Fruit fly (Drosophila melanogaster) whole organism, embryonic: ENCODE results near the gene CG11249.

ENCODE experiments used
- CG4282 ChIP-seq: fragments of 200-800 bp; sonication (Bioruptor generic); optimal IDR thresholded peaks from 2 replicates; lab custom pipeline; 2016; ENCODE audit warnings: missing biosample characterization, missing genetic modification characterization
- CG8478 ChIP-seq: fragments of >200 bp; optimal IDR thresholded peaks from 2 replicates; lab custom pipeline; 2018
- Ets65A ChIP-seq: fragments of 200-800 bp; sonication (Bioruptor generic); peaks from one replicate; lab custom pipeline; 2016; ENCODE audit warnings: missing biosample characterization, missing genetic modification characterization
- HLH4C ChIP-seq: fragments of 200-800 bp; sonication (Bioruptor generic); IDR thresholded peaks from 3 replicates; pipeline ENCODE4 v1.3.6; 2022; ENCODE audit warnings: missing biosample characterization, missing genetic modification characterization; ENCODE audit not compliant: partially characterized antibody
- lola ChIP-seq, 3 experiments: fragments of >200 bp in 2 of 3; fragments of 200-800 bp in 1 of 3; sonication (Bioruptor generic) in 1 of 3; optimal IDR thresholded peaks; 2 replicates each; lab custom pipeline; 2017 to 2019; ENCODE audit warnings: missing biosample characterization in 3 of 3, missing genetic modification characterization in 3 of 3, mild to moderate bottlenecking in 1 of 3, moderate library complexity in 1 of 3
- sna ChIP-seq: fragments of 200-800 bp; sonication (Bioruptor generic); IDR thresholded peaks from 2 replicates; pipeline ENCODE4 v1.3.6; 2022; ENCODE audit warnings: missing biosample characterization, missing genetic modification characterization; ENCODE audit not compliant: partially characterized antibody

dm6 chr3L:21635208-21635607 lies 36.7 kb upstream of the CG11249 start, which contains the start of gene ORMDL:
- TF ChIP-seq sna (GFP tag; lab: Robert Waterston, UW) (no peak), Ets65A (GFP tag; lab: Kevin White, UChicago) (no peak), CG4282 (GFP tag; lab: Kevin White, UChicago) (no peak), HLH4C (no peak), lola (GFP tag; optimal IDR thresholded peaks at IDR 0.05; lab: Kevin White, UChicago) (no peak), CG8478 (lab: Kevin White, UChicago) (no peak)
